Fruit fly (Drosophila melanogaster) S2 (cell line): ENCODE data around the gene Lmpt.
"Not testable (repeated sequence)": the region's sequence is repeated elsewhere in the genome, so short reads cannot be mapped to it uniquely, and the experiment has no call there.

ENCODE experiments used
- CG8478 ChIP-seq: fragments of >200 bp; optimal IDR thresholded peaks from 2 replicates; lab custom pipeline; 2018
- CTCF ChIP-seq, 2 experiments: fragments of >200 bp; optimal IDR thresholded peaks; 2 replicates each; lab custom pipeline; 2018

Lmpt gene

DNA sequence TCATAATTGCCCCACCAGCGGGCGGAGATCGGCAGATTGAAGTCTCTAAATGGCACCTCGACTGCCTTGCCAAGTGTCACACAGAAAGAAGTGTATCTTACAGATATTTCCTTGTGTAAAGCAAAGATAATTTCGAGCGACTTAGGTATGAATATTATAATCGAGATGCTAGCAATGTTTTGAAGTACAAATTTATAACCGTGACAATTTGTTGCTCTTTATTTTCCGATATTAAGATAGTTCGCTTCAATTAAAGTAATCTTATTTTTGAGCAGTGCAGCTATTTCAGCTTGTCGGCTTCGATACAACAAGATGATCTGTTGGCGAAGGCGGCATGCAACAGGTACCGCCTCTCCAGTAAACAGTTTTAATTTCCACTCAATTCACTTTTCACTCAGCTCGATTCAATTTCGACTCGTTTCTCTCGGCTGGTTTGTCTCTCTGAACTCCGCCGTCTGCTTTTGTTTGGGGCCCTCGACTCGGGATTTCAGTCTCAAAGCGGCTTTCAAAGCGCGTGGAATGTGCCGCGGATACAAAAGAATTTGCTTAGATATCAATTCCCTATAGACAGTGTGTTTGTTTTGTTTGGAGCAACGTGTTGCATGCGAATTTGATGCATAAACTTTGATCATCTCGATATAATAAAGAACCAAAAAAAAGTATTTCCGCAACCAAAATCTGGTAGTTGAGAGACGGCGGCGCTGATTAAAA, 50.8 kb downstream of the Lmpt start:
- TF ChIP-seq CTCF (optimal IDR thresholded peaks at IDR 0.05; lab: Kevin White, UChicago) (no peak), CG8478 (lab: Kevin White, UChicago) (no peak)

DNA sequence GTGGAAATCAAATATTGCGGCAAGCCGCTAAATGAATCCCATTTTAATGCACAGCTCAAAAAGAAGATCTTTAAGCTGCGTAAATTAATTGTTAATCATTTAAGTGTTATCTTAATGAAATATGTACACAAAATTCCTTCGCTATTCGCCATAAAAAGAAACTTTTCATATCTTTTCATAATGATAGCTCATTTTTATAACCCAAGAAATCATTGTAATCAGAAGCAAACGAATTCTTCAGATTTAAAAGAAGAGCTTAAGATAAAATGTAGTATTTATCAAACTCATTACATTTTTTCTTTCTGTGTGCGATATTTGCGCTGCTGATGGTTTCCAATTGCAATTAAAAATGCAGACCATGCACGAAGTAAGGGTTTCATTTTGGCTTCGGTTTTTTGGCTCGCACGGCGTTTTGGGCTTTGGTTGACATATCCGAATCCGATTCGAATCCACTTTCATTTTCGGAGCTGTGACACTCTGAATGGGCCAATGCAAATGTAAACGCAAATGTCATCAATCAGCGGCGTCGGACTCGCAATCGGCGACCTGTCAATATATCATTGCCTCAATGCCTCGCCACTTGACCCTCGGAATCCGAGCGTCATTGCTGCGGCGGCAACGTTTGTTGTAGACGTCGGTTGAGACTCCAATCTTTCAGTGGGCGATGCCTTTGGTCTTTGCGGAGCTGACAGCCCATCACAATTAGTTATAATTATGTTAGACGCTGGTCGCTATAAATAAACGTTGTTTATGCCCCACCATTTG, 52.5 kb downstream of the Lmpt start:
- TF ChIP-seq CTCF (optimal IDR thresholded peaks at IDR 0.05; lab: Kevin White, UChicago) (no peak), CG8478 (lab: Kevin White, UChicago) (no peak)

DNA sequence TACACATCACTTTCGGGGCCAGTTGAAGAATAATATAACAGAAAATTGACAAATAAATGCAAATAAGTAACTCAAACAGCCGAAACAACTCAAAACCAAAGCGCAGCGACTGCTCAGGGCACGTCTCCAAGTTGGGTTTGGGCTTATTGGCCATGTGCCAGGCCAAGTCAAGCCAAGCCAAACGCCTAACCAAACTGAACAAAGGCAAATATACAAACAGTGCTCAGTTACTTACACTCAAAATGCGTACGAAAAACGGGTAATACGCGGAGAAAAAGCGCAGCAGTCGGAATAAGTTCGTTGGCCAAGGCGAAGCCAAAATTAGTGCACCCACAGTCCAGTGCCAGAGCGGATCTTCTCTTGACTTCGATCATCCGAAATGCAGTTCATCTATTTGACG, 57.9 kb downstream of the Lmpt start, which contains the start of gene CG13028:
TSS of gene CG13028 (plus strand) at position 301 of the 400 bp plus-strand sequence.
- no peak for TF ChIP-seq CG8478 (lab: Kevin White, UChicago)
- TF ChIP-seq CTCF (optimal IDR thresholded peaks at IDR 0.05; lab: Kevin White, UChicago), result no peak

DNA sequence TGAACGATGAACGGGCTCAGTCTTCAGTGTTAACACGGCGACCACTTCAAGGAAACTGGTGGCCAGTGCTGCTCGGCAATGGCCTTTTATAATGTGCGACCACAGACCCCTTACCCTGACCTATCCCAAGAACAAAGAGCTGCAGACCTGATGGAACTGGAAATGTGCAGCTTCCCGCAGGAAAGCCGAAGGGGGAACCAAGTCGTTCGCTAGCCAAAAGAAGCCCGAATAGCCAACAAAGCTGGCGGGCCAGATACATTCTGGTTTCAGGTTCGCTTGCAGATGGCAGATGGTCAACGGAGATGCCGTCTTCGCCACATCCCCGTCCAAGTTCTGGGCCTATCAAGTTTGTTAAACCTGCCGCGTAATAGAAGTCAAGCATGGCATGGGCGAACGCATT, 62.3 kb downstream of the Lmpt start, which contains the start of gene CG13023:
TSS of gene CG13023 (minus strand) at position 60 of the 400 bp plus-strand sequence.
- no peak for TF ChIP-seq CG8478 (lab: Kevin White, UChicago)
- no peak for TF ChIP-seq CTCF (optimal IDR thresholded peaks at IDR 0.05; lab: Kevin White, UChicago)

DNA sequence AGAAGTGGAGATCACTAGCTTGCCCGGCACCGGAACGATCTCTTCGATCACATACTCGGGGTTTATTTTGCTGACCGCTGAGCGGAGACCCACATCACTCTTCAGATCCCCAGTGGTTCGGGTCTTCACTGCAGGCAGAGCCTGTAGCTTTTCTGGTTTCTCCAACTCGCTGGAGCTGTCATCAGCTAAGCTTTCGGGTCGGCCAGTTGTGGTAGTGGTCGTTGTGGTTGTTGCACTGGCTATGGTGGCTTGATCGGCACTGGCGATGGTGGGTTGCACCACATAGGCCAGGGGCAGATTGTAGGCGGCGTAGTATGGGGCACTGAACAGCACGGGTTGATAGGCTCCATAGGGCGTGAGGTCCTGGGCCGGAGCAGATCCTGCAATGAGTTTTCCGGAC, 65.4 kb downstream of the Lmpt start:
- TF ChIP-seq CG8478 (lab: Kevin White, UChicago) (no peak), CTCF (optimal IDR thresholded peaks at IDR 0.05; lab: Kevin White, UChicago) (peak; percentile 63 to 67)

DNA sequence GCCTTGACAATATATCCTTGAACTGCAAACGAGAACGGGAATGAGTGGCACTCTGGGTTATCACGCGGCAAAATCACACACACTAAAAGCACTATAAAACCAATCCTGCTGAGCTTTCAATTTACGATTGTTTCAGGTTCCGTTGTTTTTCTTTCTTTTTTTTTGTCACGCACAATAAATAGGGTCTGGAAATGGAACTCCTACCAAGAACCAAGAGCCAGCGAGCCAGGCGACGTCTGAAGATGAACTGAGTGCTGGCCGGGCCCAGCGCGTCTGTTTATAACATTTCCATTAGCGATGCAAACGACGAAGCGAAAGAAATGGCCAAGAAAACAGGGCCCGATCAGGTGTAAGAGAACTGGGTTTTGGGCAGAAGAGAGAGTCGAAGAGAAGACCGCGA, 70.2 kb downstream of the Lmpt start, which contains the start of gene CG11905:
TSS of gene CG11905 (minus strand) at position 253 of the 400 bp plus-strand sequence.
- TF ChIP-seq CG8478 (lab: Kevin White, UChicago), result no peak
- no peak for TF ChIP-seq CTCF (optimal IDR thresholded peaks at IDR 0.05; lab: Kevin White, UChicago)

DNA sequence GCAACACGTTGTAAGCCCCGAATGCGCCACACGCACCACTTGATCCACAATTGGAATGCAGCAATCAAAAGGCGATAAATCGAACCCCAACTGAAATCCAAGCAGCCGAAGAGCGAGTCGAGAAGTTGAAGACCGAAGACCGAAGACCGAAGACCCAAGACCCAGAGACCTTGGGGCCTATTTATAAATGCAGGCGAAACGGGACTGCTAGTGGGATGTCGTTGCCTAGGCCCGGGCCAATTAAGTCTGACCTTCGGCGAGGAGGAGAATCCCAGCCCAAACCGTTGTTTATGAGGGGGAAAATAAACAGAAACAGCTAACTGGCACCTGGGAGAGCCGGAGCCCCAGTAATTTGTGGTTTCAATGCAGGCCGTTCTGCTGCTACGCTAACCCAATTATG, 71.6 kb downstream of the Lmpt start:
- TF ChIP-seq CTCF (optimal IDR thresholded peaks at IDR 0.05; lab: Kevin White, UChicago) (no peak), CG8478 (lab: Kevin White, UChicago) (no peak)

DNA sequence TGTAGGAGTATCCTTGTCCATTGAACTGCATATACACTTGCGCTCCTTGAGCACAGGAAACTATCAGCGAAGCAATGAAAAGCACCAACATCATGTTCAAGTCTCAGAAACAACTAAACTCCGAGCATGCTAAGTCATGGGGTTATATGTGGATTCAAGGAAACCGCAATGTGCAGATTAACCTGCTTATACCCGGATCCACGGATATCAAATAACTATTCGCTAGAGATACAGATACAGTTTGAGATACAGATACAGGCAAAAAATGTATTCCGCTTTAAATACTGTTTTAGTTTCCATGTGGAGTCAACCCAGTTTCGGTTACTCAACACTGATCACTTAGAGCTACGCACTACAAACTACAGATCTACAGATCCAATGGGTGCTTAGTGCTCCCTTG, 73.8 kb downstream of the Lmpt start, which contains the start of gene CG13022:
TSS of gene CG13022 (minus strand) at position 101 of the 400 bp plus-strand sequence.
- no peak for TF ChIP-seq CTCF (optimal IDR thresholded peaks at IDR 0.05; lab: Kevin White, UChicago)
- TF ChIP-seq CG8478 (lab: Kevin White, UChicago), result no peak

DNA sequence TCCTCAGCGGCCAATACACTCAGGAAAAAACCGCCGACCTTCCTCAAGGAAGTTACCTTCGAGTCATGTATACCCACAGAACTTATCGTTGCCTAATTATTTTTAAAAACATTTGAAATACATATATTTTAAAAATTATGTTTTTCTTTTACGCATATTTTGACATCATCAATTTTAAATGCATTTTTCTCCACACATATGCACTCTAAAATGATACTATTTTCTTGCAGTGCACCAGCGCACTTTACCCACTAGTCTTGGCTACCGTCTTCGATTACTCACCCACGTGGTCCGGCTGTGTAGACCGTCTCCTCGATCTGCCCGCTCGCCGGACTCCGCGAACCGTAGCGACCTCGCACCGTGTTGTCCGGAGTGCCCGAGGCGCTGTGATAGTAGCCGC, 76.2 kb downstream of the Lmpt start:
- no peak for TF ChIP-seq CTCF (optimal IDR thresholded peaks at IDR 0.05; lab: Kevin White, UChicago)
- no peak for TF ChIP-seq CG8478 (lab: Kevin White, UChicago)

DNA sequence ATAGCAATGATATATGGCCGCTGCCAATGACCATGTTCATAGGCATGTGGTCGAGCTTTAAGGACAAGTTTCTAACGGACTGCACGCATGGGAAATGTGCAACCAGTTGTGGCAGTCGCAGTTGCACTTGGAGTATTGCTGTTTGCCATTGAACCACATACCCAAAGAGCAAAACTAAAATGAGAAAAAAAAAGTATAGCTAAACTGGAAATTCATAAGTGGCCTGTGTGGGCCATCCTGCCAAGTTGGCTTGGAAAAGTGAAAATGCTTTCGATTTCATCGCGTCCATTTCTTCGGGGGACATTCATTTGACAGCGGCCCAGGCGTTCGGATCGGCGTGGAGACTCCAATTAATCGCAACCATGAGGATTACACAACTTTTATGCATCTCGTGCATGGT, 79.0 kb downstream of the Lmpt start, which contains the start of gene Obp73a:
TSS of gene Obp73a (plus strand) at position 301 of the 400 bp plus-strand sequence.
- TF ChIP-seq CTCF (optimal IDR thresholded peaks at IDR 0.05; lab: Kevin White, UChicago), result no peak
- no peak for TF ChIP-seq CG8478 (lab: Kevin White, UChicago)

DNA sequence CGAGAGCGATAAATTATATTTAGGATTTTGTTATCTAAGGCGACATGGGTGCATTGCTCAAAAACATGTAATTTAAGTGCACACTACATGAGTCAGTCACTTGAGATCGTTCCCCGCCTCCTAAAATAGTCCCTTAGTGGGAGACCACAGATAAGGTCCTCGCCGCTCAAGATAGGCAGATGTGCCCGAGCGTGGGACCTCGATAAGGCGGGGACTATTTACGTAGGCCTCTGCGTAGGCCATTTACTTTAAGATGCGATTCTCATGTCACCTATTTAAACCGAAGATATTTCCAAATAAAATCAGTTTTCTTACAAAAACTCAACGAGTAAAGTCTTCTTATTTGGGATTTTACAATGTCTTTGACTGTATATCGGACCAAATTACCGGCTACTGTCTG, 89.4 kb downstream of the Lmpt start, which contains the start of gene Ogdh:
TSS of gene Ogdh (plus strand) at position 301 of the 400 bp plus-strand sequence.
- TF ChIP-seq CTCF (optimal IDR thresholded peaks at IDR 0.05; lab: Kevin White, UChicago); CG8478 (lab: Kevin White, UChicago): not testable (repeated sequence)

DNA sequence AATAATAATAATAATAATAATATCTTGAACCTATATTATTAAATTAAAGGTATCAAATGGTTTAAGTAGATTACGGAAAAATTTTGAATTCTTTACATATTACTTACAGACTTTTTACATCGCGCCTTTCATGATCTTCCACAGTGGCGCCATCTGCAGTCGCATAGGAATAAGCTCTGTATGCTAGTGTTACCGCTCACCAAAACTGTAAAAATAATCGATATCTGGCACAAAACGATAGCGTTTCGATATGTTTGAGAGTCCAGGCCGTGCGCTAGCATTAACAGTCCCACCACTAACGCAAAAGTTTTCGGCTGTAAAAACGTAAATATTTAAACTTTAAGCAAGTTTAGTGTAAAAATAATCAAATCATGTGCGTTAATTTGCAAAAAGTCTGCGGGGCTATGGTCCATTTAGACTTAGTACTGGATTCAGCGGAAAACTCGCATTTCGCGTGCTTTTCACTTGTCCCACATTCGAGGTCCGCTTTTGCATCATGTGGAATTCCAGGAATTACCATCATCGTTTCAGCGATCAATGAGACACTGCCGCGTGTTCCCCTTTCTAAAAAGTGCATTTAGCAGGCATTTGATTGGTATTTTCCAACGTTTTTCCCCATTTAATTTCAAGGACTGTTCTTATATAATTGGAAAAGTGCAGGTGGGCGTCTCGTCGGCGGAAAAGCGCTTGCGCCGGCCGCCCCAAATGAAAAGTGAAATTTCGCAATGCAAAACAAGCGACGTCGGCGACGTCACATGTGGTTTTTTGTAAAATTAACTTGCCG, 90.3 kb downstream of the Lmpt start:
- no peak for TF ChIP-seq CG8478 (lab: Kevin White, UChicago)
- peak; percentile 93 to 94 for TF ChIP-seq CTCF (optimal IDR thresholded peaks at IDR 0.05; lab: Kevin White, UChicago)

DNA sequence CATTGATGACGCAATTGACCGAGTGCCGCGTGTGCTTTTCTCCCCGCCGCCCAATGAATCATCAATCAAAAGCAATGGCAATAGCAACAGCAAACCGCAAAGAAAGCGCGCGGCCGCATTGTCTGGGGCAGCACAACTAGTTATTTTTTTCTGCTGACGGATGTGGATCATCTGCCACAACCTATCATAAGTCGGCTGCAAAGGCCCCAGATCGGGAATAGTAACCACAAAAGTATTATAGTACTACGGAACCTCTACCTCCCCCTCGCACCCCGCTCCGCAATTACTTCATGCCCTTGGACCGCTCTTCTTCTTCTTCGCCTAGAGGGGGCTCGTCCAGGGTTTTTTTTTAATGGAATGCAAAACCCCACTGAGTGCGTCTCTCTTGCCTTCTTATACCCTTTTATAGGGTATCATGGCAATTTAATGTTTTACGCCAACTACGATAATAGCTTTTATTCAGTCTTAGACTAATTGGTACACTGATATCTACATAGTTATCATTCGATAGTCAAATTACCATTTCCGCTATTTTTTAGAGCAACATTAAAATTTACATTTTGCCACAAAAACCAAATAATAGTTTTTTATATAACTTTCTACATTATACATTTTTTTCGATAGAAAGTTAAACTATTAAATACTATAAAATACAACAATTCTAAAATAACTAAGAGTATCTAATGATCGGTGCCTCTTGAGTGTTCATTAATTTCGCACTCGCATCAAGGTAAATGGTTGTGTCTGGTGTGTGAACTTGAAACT, 91.1 kb downstream of the Lmpt start:
- TF ChIP-seq CTCF (optimal IDR thresholded peaks at IDR 0.05; lab: Kevin White, UChicago), result no peak
- TF ChIP-seq CG8478 (lab: Kevin White, UChicago), result no peak
